Fruit fly (Drosophila melanogaster) S2 (cell line): ENCODE measurements around the gene CG1703.

Experiments
- CG8478 ChIP-seq: fragments of >200 bp; optimal IDR thresholded peaks from 2 replicates; lab custom pipeline; 2018
- CTCF ChIP-seq, 2 experiments: fragments of >200 bp; optimal IDR thresholded peaks; 2 replicates each; lab custom pipeline; 2018

dm6 chrX:11601408-11601807, 10.3 kb upstream of the CG1703 start:
- TF ChIP-seq CG8478 (no peak), CTCF (optimal IDR thresholded peaks at IDR 0.05; lab: Kevin White, UChicago) (no peak)
